Worm (Caenorhabditis elegans) whole organism, L4 larva: ENCODE measurements around the gene frk-1.

Source experiments
- F44E2.7 ChIP-seq: fragments of 200-800 bp; sonication (Bioruptor generic); IDR thresholded peaks from 2 replicates; pipeline ENCODE4 v2.1.2; 2022; ENCODE audit warnings: missing genetic modification characterization, missing compliant biosample characterization
- F49E8.2 ChIP-seq: sonication (generic microtip); optimal IDR thresholded peaks from 2 replicates; lab custom pipeline; 2016; ENCODE audit warnings: missing compliant biosample characterization, mild to moderate bottlenecking, missing genetic modification characterization, borderline replicate concordance
- T26A8.4 ChIP-seq: fragments of 200-800 bp; sonication (Bioruptor generic); IDR thresholded peaks from 2 replicates; pipeline ENCODE4 v1.3.6; 2022; ENCODE audit warnings: missing genetic modification characterization, missing compliant biosample characterization
- ZK337.2 ChIP-seq: fragments of 200-800 bp; sonication (Bioruptor generic); IDR thresholded peaks from 2 replicates; pipeline ENCODE4 v1.3.6; 2022; ENCODE audit warnings: missing genetic modification reagents, missing genetic modification characterization, missing compliant biosample characterization
- ceh-20 ChIP-seq: fragments of 200-800 bp; sonication (Bioruptor generic); IDR thresholded peaks from 2 replicates; pipeline ENCODE4 v1.3.6; 2022; ENCODE audit warnings: missing genetic modification reagents, missing genetic modification characterization, missing compliant biosample characterization
- ceh-28 ChIP-seq: fragments of 150-350 bp; optimal IDR thresholded peaks from 2 replicates; lab custom pipeline; 2014; ENCODE audit warnings: missing biosample characterization, missing genetic modification reagents, missing genetic modification characterization
- ceh-82 ChIP-seq: sonication (generic microtip); optimal IDR thresholded peaks from 2 replicates; lab custom pipeline; 2017; ENCODE audit warnings: missing biosample characterization, missing genetic modification characterization
- daf-19 ChIP-seq: fragments of 200-800 bp; sonication (Bioruptor generic); conservative IDR thresholded peaks from 2 replicates; pipeline ENCODE4 v1.3.6; 2022; ENCODE audit warnings: missing genetic modification characterization, missing compliant biosample characterization
- daf-8 ChIP-seq: fragments of 200-800 bp; sonication (Bioruptor generic); IDR thresholded peaks from 2 replicates; pipeline ENCODE4 v1.3.6; 2022; ENCODE audit warnings: missing genetic modification characterization, missing compliant biosample characterization
- dmd-9 ChIP-seq: fragments of 200-800 bp; sonication (Bioruptor generic); IDR thresholded peaks from 2 replicates; pipeline ENCODE4 v1.3.6; 2022; ENCODE audit warnings: missing genetic modification reagents, missing genetic modification characterization, missing compliant biosample characterization
- dve-1 ChIP-seq: sonication (generic microtip); optimal IDR thresholded peaks from 2 replicates; lab custom pipeline; 2017; ENCODE audit warnings: antibody characterized with exemption, mild to moderate bottlenecking, missing genetic modification characterization, missing compliant biosample characterization; ENCODE audit not compliant: insufficient read depth
- gei-8 ChIP-seq: fragments of 200-800 bp; sonication (Bioruptor generic); optimal IDR thresholded peaks from 2 replicates; lab custom pipeline; 2018; ENCODE audit warnings: mild to moderate bottlenecking, missing genetic modification characterization, missing compliant biosample characterization
- hif-1 ChIP-seq, 2 experiments: sonication (generic microtip); optimal IDR thresholded peaks; 2 replicates each; lab custom pipeline; 2016 to 2017; ENCODE audit warnings: missing compliant biosample characterization in 2 of 2, missing genetic modification characterization in 2 of 2, missing genetic modification reagents in 2 of 2, missing genotype in 2 of 2, mild to moderate bottlenecking in 1 of 2
- hlh-30 ChIP-seq: sonication (generic microtip); optimal IDR thresholded peaks from 2 replicates; lab custom pipeline; 2017; ENCODE audit warnings: antibody characterized with exemption, mild to moderate bottlenecking, missing genetic modification characterization, missing compliant biosample characterization; ENCODE audit not compliant: insufficient read depth
- lin-1 ChIP-seq: fragments of 200-800 bp; sonication (Bioruptor generic); IDR thresholded peaks from 2 replicates; pipeline ENCODE4 v1.3.6; 2022; ENCODE audit warnings: missing genetic modification reagents, missing genetic modification characterization, missing compliant biosample characterization
- lin-13 ChIP-seq: fragments of 150-350 bp; optimal IDR thresholded peaks from 2 replicates; lab custom pipeline; 2014; ENCODE audit warnings: missing biosample characterization, missing genetic modification reagents, missing genetic modification characterization
- lin-29 ChIP-seq: fragments of 200-800 bp; sonication (Bioruptor generic); IDR thresholded peaks from 2 replicates; pipeline ENCODE4 v1.3.6; 2022; ENCODE audit warnings: missing genetic modification reagents, missing genetic modification characterization, missing compliant biosample characterization
- lin-38 ChIP-seq: fragments of 200-800 bp; sonication (Bioruptor generic); IDR thresholded peaks from 2 replicates; pipeline ENCODE4 v1.3.6; 2022; ENCODE audit warnings: missing genetic modification reagents, missing genetic modification characterization, missing compliant biosample characterization
- madf-9 ChIP-seq: fragments of 200-800 bp; sonication (Bioruptor generic); conservative IDR thresholded peaks from 2 replicates; pipeline ENCODE4 v1.3.6; 2022; ENCODE audit warnings: missing genetic modification reagents, missing genetic modification characterization, missing compliant biosample characterization
- mxl-2 ChIP-seq: fragments of 200-800 bp; sonication (Bioruptor generic); conservative IDR thresholded peaks from 2 replicates; pipeline ENCODE4 v1.3.6; 2022; ENCODE audit warnings: missing genetic modification reagents, missing genetic modification characterization, missing compliant biosample characterization
- nhr-11 ChIP-seq: fragments of 150-350 bp; optimal IDR thresholded peaks from 2 replicates; lab custom pipeline; 2014; ENCODE audit warnings: missing biosample characterization, missing genetic modification characterization
- nhr-48 ChIP-seq: sonication (generic microtip); optimal IDR thresholded peaks from 2 replicates; lab custom pipeline; 2016; ENCODE audit warnings: mild to moderate bottlenecking, missing genetic modification characterization, missing compliant biosample characterization
- nhr-76 ChIP-seq: fragments of 150-350 bp; optimal IDR thresholded peaks from 2 replicates; lab custom pipeline; 2014; ENCODE audit warnings: missing biosample characterization, missing genetic modification characterization
- pha-4 ChIP-seq, 2 experiments: fragments of 150-350 bp in 1 of 2; fragments of 200-800 bp in 1 of 2; sonication (Bioruptor generic) in 1 of 2; IDR thresholded peaks in 1 of 2; optimal IDR thresholded peaks in 1 of 2; 2 replicates each; pipeline versions ENCODE4 v1.3.6 to Lab custom; 2014 to 2022; ENCODE audit warnings: missing genetic modification characterization in 2 of 2, missing genetic modification reagents in 2 of 2, missing biosample characterization in 1 of 2, missing compliant biosample characterization in 1 of 2
- php-3 ChIP-seq: fragments of 200-800 bp; sonication (Bioruptor generic); IDR thresholded peaks from 2 replicates; pipeline ENCODE4 v1.3.6; 2022; ENCODE audit warnings: missing genetic modification reagents, missing genetic modification characterization, missing compliant biosample characterization
- saeg-2 ChIP-seq: fragments of 200-800 bp; sonication (Bioruptor generic); IDR thresholded peaks from 2 replicates; pipeline ENCODE4 v1.3.6; 2022; ENCODE audit warnings: missing genetic modification reagents, missing genetic modification characterization, missing compliant biosample characterization
- set-16 ChIP-seq: fragments of 200-800 bp; sonication (Bioruptor generic); IDR thresholded peaks from 2 replicates; pipeline ENCODE4 v1.3.6; 2022; ENCODE audit warnings: missing genetic modification reagents, missing genetic modification characterization, missing compliant biosample characterization
- skn-1 ChIP-seq: fragments of 150-350 bp; optimal IDR thresholded peaks from 2 replicates; lab custom pipeline; 2014; ENCODE audit warnings: missing biosample characterization, missing genetic modification characterization
- snpc-1.2 ChIP-seq: fragments of 200-800 bp; sonication (Bioruptor generic); IDR thresholded peaks from 2 replicates; pipeline ENCODE4 v1.3.6; 2022; ENCODE audit warnings: missing genetic modification reagents, missing genetic modification characterization, missing compliant biosample characterization
- tag-97 ChIP-seq: fragments of 200-800 bp; sonication (Bioruptor generic); IDR thresholded peaks from 2 replicates; pipeline ENCODE4 v1.3.6; 2022; ENCODE audit warnings: missing genetic modification characterization, missing compliant biosample characterization
- unc-130 ChIP-seq: sonication (generic microtip); optimal IDR thresholded peaks from 2 replicates; lab custom pipeline; 2016; ENCODE audit warnings: missing genetic modification reagents, missing genetic modification characterization, missing compliant biosample characterization
- unc-39 ChIP-seq: sonication (generic microtip); optimal IDR thresholded peaks from 2 replicates; lab custom pipeline; 2017; ENCODE audit warnings: missing biosample characterization, missing genetic modification characterization
- unc-62 ChIP-seq, 3 experiments: fragments of 150-350 bp in 1 of 3; sonication (generic microtip); optimal IDR thresholded peaks in 2 of 3; peaks in 1 of 3; 1 replicate in 1 of 3; 2 replicates in 2 of 3; lab custom pipeline; 2014 to 2017; ENCODE audit warnings: missing biosample characterization in 3 of 3, missing genetic modification characterization in 3 of 3, missing genetic modification reagents in 3 of 3, missing genotype in 1 of 3
- vab-7 ChIP-seq: fragments of 200-800 bp; sonication (Bioruptor generic); IDR thresholded peaks from 2 replicates; pipeline ENCODE4 v1.3.6; 2022; ENCODE audit warnings: missing genetic modification reagents, missing genetic modification characterization, missing compliant biosample characterization
- zfp-2 ChIP-seq: sonication (generic microtip); optimal IDR thresholded peaks from 2 replicates; lab custom pipeline; 2016; ENCODE audit warnings: mild to moderate bottlenecking, missing genetic modification characterization, missing compliant biosample characterization
- zip-2 ChIP-seq: fragments of 150-350 bp; optimal IDR thresholded peaks from 2 replicates; lab custom pipeline; 2014; ENCODE audit warnings: missing biosample characterization, missing genetic modification characterization
- ztf-7 ChIP-seq: fragments of 150-350 bp; optimal IDR thresholded peaks from 2 replicates; lab custom pipeline; 2014; ENCODE audit warnings: missing biosample characterization, missing genetic modification characterization

Gene frk-1

DNA sequence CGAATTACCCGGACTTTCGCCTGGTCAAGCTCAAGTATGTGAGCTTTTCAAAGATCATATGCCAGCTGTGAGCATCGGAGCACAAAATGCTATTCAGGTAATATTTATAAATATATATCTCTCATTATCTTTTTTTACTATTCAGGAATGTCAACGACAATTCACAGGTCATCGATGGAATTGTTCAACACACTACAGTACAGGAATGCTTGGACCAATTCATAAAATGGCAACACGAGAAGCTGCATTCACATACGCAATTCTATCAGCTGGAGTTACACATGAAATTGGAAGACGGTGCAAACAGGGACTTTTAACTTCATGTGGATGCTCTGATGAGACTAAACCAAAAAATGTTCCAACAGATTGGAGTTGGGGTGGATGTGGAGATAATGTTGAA is 25.3 kb downstream of the frk-1 start:
- TF ChIP-seq lin-1 (GFP tag; lab: Robert Waterston, UW) (no peak), unc-62 (GFP tag; optimal IDR thresholded peaks at IDR 0.05 in 1 of 2; lab: Kevin White, UChicago) (peak in 1 of 2 experiments; percentile 96), unc-62 (tag; optimal IDR thresholded peaks at IDR 0.05; lab: Kevin White, UChicago) (no peak)

ce11 chrIV:10071121-10071520 is 28.1 kb downstream of the frk-1 start:
- TF ChIP-seq set-16 (GFP tag; lab: Robert Waterston, UW) = peak; percentile 76

- TF ChIP-seq unc-62 (GFP tag; optimal IDR thresholded peaks at IDR 0.05 in 1 of 2; lab: Kevin White, UChicago) (peak in 1 of 2 experiments; percentile 50), unc-62 (tag; optimal IDR thresholded peaks at IDR 0.05; lab: Kevin White, UChicago) (no peak), gei-8 (GFP tag; lab: Kevin White, UChicago) (no peak), lin-38 (GFP tag; lab: Robert Waterston, UW) (no peak)
Observed at ce11 chrIV:10072527-10072926, 29.5 kb downstream of the frk-1 start, which contains the start of gene W01B6.3. TSS of gene W01B6.3 (minus strand) at chrIV:10072627.

ce11 chrIV:10075034-10075510 is 32.1 kb downstream of the frk-1 start, which contains the start of the genes ttbk-4 and W01B6.4:
TSS of gene ttbk-4 (minus strand) at chrIV:10075134.
TSS of gene W01B6.4 (plus strand) at chrIV:10075460.
- peak in 1 of 2 experiments; percentile 2 for TF ChIP-seq unc-62 (GFP tag; optimal IDR thresholded peaks at IDR 0.05 in 1 of 2; lab: Kevin White, UChicago)
- TF ChIP-seq unc-62 (tag; optimal IDR thresholded peaks at IDR 0.05; lab: Kevin White, UChicago) = no peak
- TF ChIP-seq nhr-11 (tag; lab: Kevin White, UChicago) = no peak

DNA sequence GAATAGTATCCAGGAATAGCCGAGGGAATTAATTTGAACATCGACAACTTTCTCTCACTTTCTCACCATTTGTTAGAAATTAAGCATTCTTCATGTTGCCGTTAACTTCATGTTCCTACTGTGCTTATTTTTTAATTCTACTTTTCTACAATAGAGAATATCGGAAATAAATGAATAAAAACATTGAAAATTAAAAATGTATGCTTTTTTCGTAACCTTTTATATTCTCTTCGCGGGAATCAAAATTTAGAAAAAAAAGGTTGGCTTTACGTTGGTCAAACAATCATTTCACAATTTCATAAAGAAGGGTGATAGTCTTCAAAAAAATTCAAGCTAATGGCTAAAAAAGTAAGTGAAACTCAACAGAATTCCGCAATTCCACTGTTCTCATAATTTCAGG is 32.9 kb downstream of the frk-1 start, which contains the start of gene W01B6.5:
TSS of gene W01B6.5 (plus strand) at position 301 of the 400 bp plus-strand sequence.
- no peak for TF ChIP-seq snpc-1.2 (GFP tag; lab: Robert Waterston, UW)
- no peak for TF ChIP-seq dmd-9
- TF ChIP-seq nhr-11 (tag; lab: Kevin White, UChicago) = no peak
- TF ChIP-seq ZK337.2 (GFP tag; lab: Robert Waterston, UW) = no peak
- TF ChIP-seq F44E2.7 (GFP tag; lab: Robert Waterston, UW) = no peak
- no peak for TF ChIP-seq lin-13
- TF ChIP-seq vab-7 (GFP tag; lab: Robert Waterston, UW) = no peak
- TF ChIP-seq unc-130 (GFP tag; lab: Kevin White, UChicago) = no peak
- no peak for TF ChIP-seq T26A8.4 (GFP tag; lab: Robert Waterston, UW)
- TF ChIP-seq hif-1 (tag; optimal IDR thresholded peaks at IDR 0.05; lab: Kevin White, UChicago) = no peak
- no peak for TF ChIP-seq madf-9 (GFP tag; lab: Robert Waterston, UW)
- no peak for TF ChIP-seq daf-8 (GFP tag; lab: Robert Waterston, UW)
- TF ChIP-seq zfp-2 (tag; lab: Kevin White, UChicago) = no peak
- TF ChIP-seq mxl-2 (GFP tag; lab: Robert Waterston, UW) = no peak
- TF ChIP-seq tag-97 = no peak
- TF ChIP-seq hlh-30 = no peak
- TF ChIP-seq php-3 (GFP tag; lab: Robert Waterston, UW) = no peak
- TF ChIP-seq unc-39 (tag; lab: Kevin White, UChicago) = no peak
- TF ChIP-seq F49E8.2 (tag; lab: Kevin White, UChicago) = no peak
- no peak for TF ChIP-seq lin-29 (GFP tag; lab: Robert Waterston, UW)
- TF ChIP-seq, all 104 proteins: peak for 0

DNA sequence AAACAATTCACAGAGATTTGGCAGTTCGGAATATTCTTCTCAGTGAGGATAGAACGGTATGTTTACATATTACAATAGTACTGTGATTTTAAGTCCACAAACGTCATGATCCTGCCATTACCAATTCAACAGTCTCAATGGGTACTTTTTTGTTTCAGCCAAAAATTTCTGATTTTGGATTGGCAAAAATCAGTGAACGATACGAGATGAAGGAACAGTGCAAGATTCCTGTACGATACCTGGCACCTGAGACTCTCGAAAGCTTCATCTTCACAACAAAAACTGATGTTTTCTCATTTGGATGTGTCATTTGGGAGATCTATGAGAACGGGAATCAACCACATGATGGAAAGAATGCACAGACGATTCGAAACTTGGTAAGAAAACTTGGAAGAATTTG is 35.0 kb downstream of the frk-1 start:
- no peak for TF ChIP-seq ztf-7 (tag; lab: Kevin White, UChicago)
- TF ChIP-seq unc-62 (GFP tag; optimal IDR thresholded peaks at IDR 0.05 in 1 of 2; lab: Kevin White, UChicago) = peak in 1 of 2 experiments; percentile 92
- no peak for TF ChIP-seq unc-62 (tag; optimal IDR thresholded peaks at IDR 0.05; lab: Kevin White, UChicago)
- TF ChIP-seq, all 104 proteins: peak for 1

ce11 chrIV:10080816-10081215 is 37.8 kb downstream of the frk-1 start, which contains the start of gene W01B6.6:
TSS of gene W01B6.6 (plus strand) at chrIV:10081116.
- no peak for TF ChIP-seq lin-13
- TF ChIP-seq ceh-82 (tag; lab: Kevin White, UChicago) = no peak
- no peak for TF ChIP-seq F44E2.7 (GFP tag; lab: Robert Waterston, UW)
- TF ChIP-seq daf-19 (GFP tag; lab: Robert Waterston, UW) = no peak
- TF ChIP-seq pha-4 (GFP tag; IDR thresholded peaks at IDR 0.05; lab: Robert Waterston, UW) = no peak
- no peak for TF ChIP-seq pha-4 (tag; optimal IDR thresholded peaks at IDR 0.05; lab: Kevin White, UChicago)
- TF ChIP-seq zip-2 = no peak
- no peak for TF ChIP-seq skn-1 (tag; lab: Kevin White, UChicago)
- TF ChIP-seq unc-39 (tag; lab: Kevin White, UChicago) = no peak
- TF ChIP-seq nhr-48 (tag; lab: Kevin White, UChicago) = no peak
- no peak for TF ChIP-seq ceh-28
- TF ChIP-seq saeg-2 (GFP tag; lab: Robert Waterston, UW) = no peak
- no peak for TF ChIP-seq nhr-76 (tag; lab: Kevin White, UChicago)
- TF ChIP-seq ceh-20 (GFP tag; lab: Robert Waterston, UW) = no peak
- TF ChIP-seq dve-1 (tag; lab: Kevin White, UChicago) = no peak
- TF ChIP-seq, all 104 proteins: peak for 0
